Worm (Caenorhabditis elegans): Measurements from ENCODE around the gene afmd-2.

afmd-2 gene

DNA sequence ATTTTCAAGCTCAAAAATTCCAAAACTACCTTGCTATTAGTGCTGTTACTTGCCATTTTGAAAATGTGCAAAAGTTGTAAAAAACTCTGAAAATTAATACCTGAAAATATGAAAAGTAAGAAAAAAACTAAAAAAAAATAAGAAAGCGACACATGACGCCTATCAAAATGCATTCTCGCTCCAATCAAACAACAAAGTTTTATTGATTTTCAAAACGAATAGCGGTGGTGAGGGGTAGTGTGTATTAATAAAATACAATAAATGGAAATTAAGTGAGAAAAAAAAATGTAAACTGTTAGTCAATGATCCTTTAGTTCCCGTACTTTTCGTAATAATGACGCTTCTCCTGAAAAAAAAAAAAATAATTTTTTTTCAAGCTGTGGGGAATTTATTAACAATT is 12.8 kb downstream of the afmd-2 start, which contains the start of gene dcap-2:
Gene dcap-2 (minus strand): TSS at position 86 of the 400 bp plus-strand sequence.
- TF ChIP-seq unc-62 (GFP tag; optimal IDR thresholded peaks at IDR 0.05): no peak

DNA sequence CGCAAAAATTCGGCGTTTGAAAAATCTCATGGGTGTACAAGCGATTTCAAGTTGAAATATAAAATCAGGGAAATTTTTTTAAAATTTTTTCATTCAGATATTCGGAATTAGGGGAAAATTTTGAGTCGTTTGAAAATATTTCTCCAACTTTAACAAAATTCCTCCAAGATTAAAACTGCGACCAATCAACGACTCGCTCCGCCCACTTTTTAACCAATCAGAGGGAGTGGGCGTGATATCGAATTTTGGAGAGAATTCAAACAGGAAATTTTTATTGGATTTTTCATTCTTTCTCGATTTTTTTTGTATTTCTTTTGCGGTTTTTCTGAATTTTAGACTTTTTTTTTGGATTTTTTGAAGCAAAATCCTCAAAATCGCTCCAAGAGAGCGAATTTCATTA is 16.2 kb downstream of the afmd-2 start:
- TF ChIP-seq unc-62 (GFP tag; optimal IDR thresholded peaks at IDR 0.05): no peak

DNA sequence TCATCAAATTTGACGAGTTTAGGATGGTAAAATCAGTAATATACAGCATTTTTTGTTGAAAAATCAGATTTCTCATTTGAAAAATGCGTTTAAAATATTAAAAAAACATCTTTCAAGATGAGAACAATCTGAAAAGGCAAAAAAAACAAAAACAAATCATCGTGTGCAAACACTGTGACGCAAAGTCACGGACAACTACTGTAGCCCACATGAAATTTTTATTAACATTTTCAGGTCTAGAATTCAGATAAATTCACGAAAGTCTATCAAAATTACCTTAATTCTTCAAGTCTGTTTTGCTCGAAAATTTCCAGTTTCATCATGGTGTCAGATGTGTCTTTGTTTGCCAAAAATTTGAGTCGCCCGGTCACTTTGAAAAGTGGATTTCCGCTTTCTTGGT is 29.9 kb downstream of the afmd-2 start:
- no peak for TF ChIP-seq unc-62 (GFP tag; optimal IDR thresholded peaks at IDR 0.05)

DNA sequence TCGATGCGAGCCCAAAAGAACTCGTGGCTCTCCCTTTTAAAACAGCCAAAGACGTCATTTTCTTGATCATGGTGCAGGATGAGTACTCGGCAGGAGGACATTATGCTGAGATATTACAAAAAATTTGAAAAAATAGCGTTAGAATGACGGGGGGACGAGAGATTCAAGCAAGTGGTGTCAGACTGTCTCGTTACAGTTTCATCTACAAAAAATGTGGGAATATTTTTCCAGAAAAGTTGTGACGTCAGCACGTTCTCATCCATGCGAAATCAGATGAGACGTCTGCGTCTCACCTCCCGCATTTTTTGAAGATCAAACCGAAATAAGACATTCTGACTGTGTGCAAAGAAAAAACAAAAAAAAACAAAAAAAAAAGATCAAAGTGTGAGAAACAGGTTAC is 31.1 kb downstream of the afmd-2 start, which contains the start of gene rsd-2:
Gene rsd-2 (minus strand): TSS at position 101 of the 400 bp plus-strand sequence.
- no peak for TF ChIP-seq unc-62 (GFP tag; optimal IDR thresholded peaks at IDR 0.05)

DNA sequence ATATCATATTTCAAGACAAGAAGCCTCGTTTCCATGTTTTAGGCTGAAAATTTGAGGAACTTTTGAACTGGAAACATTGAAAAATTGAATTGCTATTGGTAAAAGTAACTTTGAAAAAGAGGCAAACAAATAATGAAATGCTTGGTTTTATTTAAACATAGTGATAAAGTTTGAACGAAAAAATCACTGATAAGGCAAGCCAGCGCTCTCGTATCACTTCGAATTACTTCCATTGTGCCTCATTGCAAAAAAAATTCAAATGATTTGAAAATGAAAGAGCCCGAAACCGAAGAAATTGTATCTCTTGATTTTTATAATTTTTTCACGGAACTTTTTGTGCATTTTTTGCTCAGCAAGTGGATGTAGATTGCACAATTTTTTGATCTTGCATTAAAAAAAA is 39.2 kb downstream of the afmd-2 start, which contains the start of gene F52G2.3:
Gene F52G2.3 (minus strand): TSS at position 43 of the 400 bp plus-strand sequence.
- TF ChIP-seq unc-62 (GFP tag; optimal IDR thresholded peaks at IDR 0.05): no peak

DNA sequence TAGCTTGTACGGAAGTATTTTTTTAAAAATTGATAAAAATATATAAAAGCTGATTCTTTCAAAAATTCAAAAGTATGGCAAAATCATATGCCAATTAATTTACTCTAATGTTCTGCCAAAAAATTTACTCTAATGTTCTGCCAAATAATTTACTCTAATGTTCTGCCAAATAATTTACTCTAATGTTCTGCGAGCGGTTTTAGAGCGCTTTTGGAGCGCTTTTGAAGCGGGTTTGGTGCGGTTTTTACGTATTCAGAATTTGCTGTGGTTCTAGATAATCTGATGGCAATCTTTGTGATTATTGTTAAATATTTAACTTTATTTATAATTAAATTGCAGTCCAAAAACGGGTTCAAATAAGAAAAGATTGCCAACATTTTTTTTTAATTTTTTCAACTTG is 40.3 kb downstream of the afmd-2 start:
- TF ChIP-seq unc-62 (GFP tag; optimal IDR thresholded peaks at IDR 0.05): no peak

DNA sequence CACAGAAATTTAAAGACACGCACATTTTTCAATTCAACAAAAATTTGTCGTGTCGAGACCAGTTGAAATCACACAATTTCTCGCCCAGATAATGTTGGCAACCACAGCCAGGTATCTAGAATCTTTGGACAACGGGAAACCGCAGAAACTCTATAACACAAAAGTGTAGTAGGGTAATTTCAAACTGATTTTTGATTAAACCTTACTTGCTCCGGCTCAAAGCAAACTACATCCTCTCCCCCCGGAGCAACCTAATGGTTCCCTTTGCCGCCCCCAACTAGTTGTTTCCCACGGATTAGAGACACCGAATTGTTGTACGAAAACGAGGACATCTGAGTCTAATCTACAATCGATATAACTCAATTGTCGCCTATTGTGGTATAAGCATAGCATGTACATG is 45.3 kb downstream of the afmd-2 start:
- no peak for TF ChIP-seq unc-62 (GFP tag; optimal IDR thresholded peaks at IDR 0.05)

DNA sequence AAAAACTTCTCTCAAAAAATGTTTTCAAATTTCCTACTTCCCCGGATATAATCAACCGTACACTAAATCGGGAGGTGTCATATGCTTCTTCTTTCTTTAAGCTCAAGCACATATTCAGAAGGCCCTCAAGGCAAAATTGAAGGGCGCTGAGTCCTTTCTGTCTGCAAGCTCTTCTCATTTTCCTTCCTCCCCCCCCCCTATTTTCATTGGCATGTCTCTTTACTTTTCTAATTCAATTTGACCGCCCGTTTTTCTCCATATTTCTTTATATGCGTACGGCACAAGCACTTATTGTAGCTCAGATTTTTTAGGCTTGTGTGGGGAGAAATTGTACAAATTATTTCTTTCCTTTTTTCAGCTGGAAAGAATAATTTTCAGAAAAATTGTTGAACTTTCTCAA is 46.5 kb downstream of the afmd-2 start:
- TF ChIP-seq unc-62 (GFP tag; optimal IDR thresholded peaks at IDR 0.05): no peak

DNA sequence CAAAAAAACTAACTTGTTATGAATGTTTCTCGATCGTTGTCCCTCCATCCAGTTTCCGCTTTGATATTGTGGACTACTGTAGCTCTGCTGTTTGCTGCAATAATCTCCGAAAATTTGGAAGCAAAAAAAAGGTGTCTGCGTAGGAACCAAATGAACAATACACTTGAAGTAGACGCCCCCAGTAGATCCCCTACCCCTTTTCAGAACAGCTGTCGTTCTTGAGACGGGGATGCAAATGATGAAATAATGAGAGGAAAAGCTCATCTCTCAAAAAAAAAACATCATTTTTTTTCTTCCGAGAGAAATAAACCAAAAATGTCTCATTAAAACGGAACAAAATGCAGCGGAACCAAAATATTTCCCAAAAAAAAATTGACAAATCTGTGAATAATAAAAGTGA is 48.4 kb downstream of the afmd-2 start:
- TF ChIP-seq unc-62 (GFP tag; optimal IDR thresholded peaks at IDR 0.05): no peak

DNA sequence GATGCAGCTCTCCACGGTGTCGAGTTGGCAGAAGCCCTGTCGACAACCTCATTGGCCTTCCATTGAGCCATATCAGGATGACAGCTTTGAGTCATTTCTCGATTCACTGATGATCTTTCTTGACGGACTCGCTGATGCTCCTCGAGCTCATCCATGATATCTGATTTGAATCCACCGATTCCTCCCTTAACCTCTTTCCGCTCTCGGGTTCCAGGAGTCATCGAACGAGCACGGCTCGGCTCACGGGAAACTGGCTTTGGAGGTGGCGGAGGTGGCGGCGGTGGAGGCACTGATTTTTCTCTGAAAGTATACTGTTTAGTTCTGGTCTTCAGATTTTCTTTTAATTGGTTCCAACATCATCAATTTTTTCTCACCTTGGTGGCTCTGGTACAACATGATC is 50.0 kb downstream of the afmd-2 start:
- TF ChIP-seq unc-62 (GFP tag; optimal IDR thresholded peaks at IDR 0.05): no peak

DNA sequence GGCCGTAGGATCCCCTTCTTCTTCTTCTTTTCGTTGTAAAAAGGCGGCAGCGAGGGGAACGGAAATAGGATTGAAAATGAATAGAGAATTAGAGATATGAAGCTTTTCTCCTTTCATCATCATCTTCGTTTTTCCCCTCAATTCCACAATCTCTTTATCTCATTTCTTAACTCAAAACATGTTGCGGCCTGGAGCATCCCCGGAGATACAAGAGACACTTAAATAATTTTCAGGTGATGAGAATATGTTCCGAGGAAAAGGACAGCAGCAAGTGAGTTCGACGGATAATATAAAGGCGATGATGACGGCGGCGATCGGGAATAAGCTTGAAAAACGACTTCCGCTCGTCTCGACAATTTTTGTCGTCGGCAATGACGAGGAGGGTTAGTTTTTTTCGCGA is 52.6 kb downstream of the afmd-2 start, which contains the start of the genes Y45F10B.13 and qui-1:
Gene Y45F10B.13 (minus strand): TSS at position 101 of the 400 bp plus-strand sequence.
Gene qui-1 (plus strand): TSS at position 233 of the 400 bp plus-strand sequence.
- no peak for TF ChIP-seq unc-62 (GFP tag; optimal IDR thresholded peaks at IDR 0.05)
